Fruit fly (Drosophila melanogaster): ENCODE results near the gene tgy.

tgy gene

dm6 chrX:19077420-19077819, 49.7 kb downstream of the tgy start, which contains the start of gene CG7406:
TSS of gene CG7406 (plus strand) at chrX:19077720.
- TF ChIP-seq Hnf4 (GFP tag; optimal IDR thresholded peaks at IDR 0.05) = no peak
- no peak for TF ChIP-seq dsf (GFP tag; optimal IDR thresholded peaks at IDR 0.05; ENCODE audit: borderline replicate concordance)
- no peak for TF ChIP-seq Jra (GFP tag; optimal IDR thresholded peaks at IDR 0.05)
- no peak for TF ChIP-seq lola (GFP tag; optimal IDR thresholded peaks at IDR 0.05)
- TF ChIP-seq Dif (GFP tag; optimal IDR thresholded peaks at IDR 0.05; ENCODE audit: partially characterized antibody) = no peak
- TF ChIP-seq CG9705 (GFP tag; optimal IDR thresholded peaks at IDR 0.05) = no peak
- no peak for TF ChIP-seq Dfd (GFP tag; optimal IDR thresholded peaks at IDR 0.05)
- TF ChIP-seq dl (GFP tag; optimal IDR thresholded peaks at IDR 0.05; ENCODE audit: insufficient read depth in 1 of 2, partially characterized antibody in 2 of 2) = no peak
- TF ChIP-seq tai (GFP tag; optimal IDR thresholded peaks at IDR 0.05) = no peak
- TF ChIP-seq N (GFP tag; optimal IDR thresholded peaks at IDR 0.05) = no peak
- TF ChIP-seq foxo (GFP tag; optimal IDR thresholded peaks at IDR 0.05) = no peak
- no peak for TF ChIP-seq CrebA (GFP tag; optimal IDR thresholded peaks at IDR 0.05; ENCODE audit: borderline replicate concordance)
- no peak for TF ChIP-seq sage (GFP tag; optimal IDR thresholded peaks at IDR 0.05)
- no peak for TF ChIP-seq Vsx2 (GFP tag; optimal IDR thresholded peaks at IDR 0.05; ENCODE audit: partially characterized antibody)
- TF ChIP-seq Abd-B (GFP tag; optimal IDR thresholded peaks at IDR 0.05) = no peak
- TF ChIP-seq GATAd (GFP tag; optimal IDR thresholded peaks at IDR 0.05) = no peak
- TF ChIP-seq Sp1 (GFP tag; optimal IDR thresholded peaks at IDR 0.05) = no peak
- TF ChIP-seq sv (GFP tag; optimal IDR thresholded peaks at IDR 0.05) = no peak
